Worm (Caenorhabditis elegans) whole organism, L1 larva: ENCODE data around the gene srxa-12.

ENCODE experiments used
- efl-3 ChIP-seq: fragments of 200-800 bp; sonication (Bioruptor generic); optimal IDR thresholded peaks from 2 replicates; lab custom pipeline; 2018; ENCODE audit warnings: mild to moderate bottlenecking, missing genetic modification characterization, missing compliant biosample characterization
- fkh-10 ChIP-seq: sonication (generic microtip); optimal IDR thresholded peaks from 2 replicates; lab custom pipeline; 2017; ENCODE audit warnings: missing biosample characterization, missing genetic modification reagents, missing genetic modification characterization
- fos-1 ChIP-seq: fragments of 150-350 bp; optimal IDR thresholded peaks from 2 replicates; lab custom pipeline; 2014; ENCODE audit warnings: missing biosample characterization, missing genetic modification characterization
- nhr-12 ChIP-seq: sonication (generic microtip); optimal IDR thresholded peaks from 2 replicates; lab custom pipeline; 2017; ENCODE audit warnings: missing biosample characterization, missing genetic modification characterization
- nhr-19 ChIP-seq: fragments of 200-800 bp; sonication (Bioruptor generic); conservative IDR thresholded peaks from 2 replicates; pipeline ENCODE4 v1.3.6; 2022; ENCODE audit warnings: missing genetic modification characterization, missing compliant biosample characterization
- nhr-77 ChIP-seq: fragments of 150-350 bp; optimal IDR thresholded peaks from 2 replicates; lab custom pipeline; 2014; ENCODE audit warnings: missing biosample characterization, missing genetic modification characterization
- nhr-85 ChIP-seq: sonication (generic microtip); peaks from one replicate; lab custom pipeline; 2016; ENCODE audit warnings: missing genetic modification characterization, inconsistent platforms, missing compliant biosample characterization
- snu-23 ChIP-seq: sonication (generic microtip); optimal IDR thresholded peaks from 2 replicates; lab custom pipeline; 2016; ENCODE audit warnings: missing genetic modification characterization, missing compliant biosample characterization
- sup-37 ChIP-seq: fragments of 200-800 bp; sonication (Bioruptor generic); optimal IDR thresholded peaks from 2 replicates; lab custom pipeline; 2018; ENCODE audit warnings: mild to moderate bottlenecking, missing genetic modification characterization, missing compliant biosample characterization
- swsn-7 ChIP-seq: sonication (generic microtip); optimal IDR thresholded peaks from 2 replicates; lab custom pipeline; 2016; ENCODE audit warnings: missing genetic modification characterization, missing compliant biosample characterization
- unc-62 ChIP-seq: fragments of 150-350 bp; optimal IDR thresholded peaks from 2 replicates; lab custom pipeline; 2014; ENCODE audit warnings: missing biosample characterization, missing genetic modification reagents, missing genetic modification characterization
- ztf-11 ChIP-seq, 2 experiments: sonication (generic microtip); optimal IDR thresholded peaks; 2 replicates each; lab custom pipeline; 2016 to 2017; ENCODE audit warnings: missing genetic modification characterization in 2 of 2, missing biosample characterization in 1 of 2, missing compliant biosample characterization in 1 of 2

DNA sequence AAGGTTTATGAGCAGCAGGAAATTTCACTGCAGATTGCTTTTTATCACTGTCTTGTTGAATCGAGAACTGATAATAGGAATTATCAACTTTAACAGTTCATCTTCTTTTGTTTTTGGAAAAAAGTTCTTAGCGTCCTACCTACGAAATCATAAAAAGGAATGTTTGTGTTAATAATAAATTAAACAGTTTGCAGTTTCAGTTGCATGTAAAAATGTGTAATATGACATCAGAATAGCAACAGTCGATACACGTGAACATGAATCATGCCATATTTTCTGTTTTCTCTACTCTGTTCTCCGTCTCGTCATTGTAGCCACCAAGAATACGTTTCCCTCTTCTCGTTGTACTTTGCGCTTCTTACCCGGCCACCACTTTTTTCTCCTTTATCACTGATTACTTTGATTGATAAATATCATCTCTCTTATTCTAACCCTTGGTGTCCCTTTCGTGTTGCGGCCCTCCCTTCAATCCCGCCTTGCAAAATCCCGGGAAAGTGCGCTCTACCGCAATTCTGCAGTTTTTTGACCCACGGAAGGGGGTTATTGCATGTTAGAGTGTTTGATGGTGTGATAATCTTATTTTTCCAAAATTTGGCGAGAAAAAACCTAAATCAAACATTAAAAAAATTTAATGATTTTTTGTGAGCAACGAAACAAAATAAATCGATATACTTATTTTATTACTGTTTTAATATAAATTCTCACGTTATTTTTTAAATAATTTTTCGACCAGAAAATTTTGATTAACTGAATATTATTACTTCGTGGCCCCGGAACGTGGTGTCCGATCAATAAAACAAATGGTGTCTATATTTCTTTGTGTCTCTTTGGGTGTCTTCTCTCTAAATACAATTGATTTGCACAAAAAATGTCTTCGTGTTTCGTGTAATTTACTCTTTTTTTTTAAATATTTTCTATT is 33.8 kb upstream of the srxa-12 start, which contains the start of gene sptl-3:
- TF ChIP-seq nhr-12 (tag; lab: Kevin White, UChicago) (no peak), ztf-11 (tag; optimal IDR thresholded peaks at IDR 0.05; lab: Kevin White, UChicago) (no peak), nhr-85 (tag; lab: Kevin White, UChicago) (peak; percentile 77), efl-3 (GFP tag; lab: Kevin White, UChicago) (no peak), snu-23 (GFP tag; lab: Kevin White, UChicago) (peak; percentile 65), nhr-77 (tag; lab: Kevin White, UChicago) (no peak), sup-37 (no peak), fos-1 (tag; lab: Kevin White, UChicago) (no peak), swsn-7 (tag; lab: Kevin White, UChicago) (no peak), fkh-10 (no peak), nhr-19 (peak; percentile 53), unc-62 (no peak)
